Worm (Caenorhabditis elegans) whole organism, early embryonic: Measurements from ENCODE around the gene ptp-2.

ENCODE experiments used
- B0310.2 ChIP-seq: sonication (generic microtip); optimal IDR thresholded peaks from 2 replicates; lab custom pipeline; 2016; ENCODE audit warnings: mild to moderate bottlenecking, missing genetic modification characterization, missing compliant biosample characterization
- F13C5.2 ChIP-seq: sonication (generic microtip); optimal IDR thresholded peaks from 2 replicates; lab custom pipeline; 2017; ENCODE audit warnings: mild to moderate bottlenecking, missing genetic modification characterization, inconsistent platforms, missing compliant biosample characterization
- aly-1 ChIP-seq: sonication (generic microtip); optimal IDR thresholded peaks from 2 replicates; lab custom pipeline; 2016; ENCODE audit warnings: missing genetic modification characterization, missing compliant biosample characterization
- ama-1 ChIP-seq: fragments of 150-350 bp; optimal IDR thresholded peaks from 2 replicates; lab custom pipeline; 2014
- ceh-13 ChIP-seq: fragments of 200-800 bp; sonication (Bioruptor generic); optimal IDR thresholded peaks from 2 replicates; lab custom pipeline; 2018; ENCODE audit warnings: mild to moderate bottlenecking, missing genetic modification characterization, missing compliant biosample characterization
- ceh-36 ChIP-seq: sonication (generic microtip); optimal IDR thresholded peaks from 2 replicates; lab custom pipeline; 2016; ENCODE audit warnings: missing genetic modification characterization, inconsistent platforms, missing compliant biosample characterization
- ets-7 ChIP-seq: sonication (generic microtip); optimal IDR thresholded peaks from 2 replicates; lab custom pipeline; 2016; ENCODE audit warnings: missing genotype, missing genetic modification characterization, missing compliant biosample characterization
- flt-1 ChIP-seq: fragments of 200-800 bp; sonication (Bioruptor generic); IDR thresholded peaks from 2 replicates; pipeline ENCODE4 v1.3.6; 2022; ENCODE audit warnings: missing genetic modification characterization, missing compliant biosample characterization
- hmbx-1 ChIP-seq: sonication (generic microtip); optimal IDR thresholded peaks from 2 replicates; lab custom pipeline; 2016; ENCODE audit warnings: mild to moderate bottlenecking, missing genetic modification characterization, missing compliant biosample characterization
- hmg-4 ChIP-seq: fragments of 200-800 bp; sonication (Bioruptor generic); optimal IDR thresholded peaks from 2 replicates; lab custom pipeline; 2018; ENCODE audit warnings: mild to moderate bottlenecking, missing genetic modification characterization, missing compliant biosample characterization
- hnd-1 ChIP-seq: sonication (generic microtip); optimal IDR thresholded peaks from 2 replicates; lab custom pipeline; 2016; ENCODE audit warnings: missing genetic modification characterization, missing compliant biosample characterization
- pes-1 ChIP-seq: fragments of 200-800 bp; sonication (Bioruptor generic); IDR thresholded peaks from 2 replicates; pipeline ENCODE4 v1.3.6; 2022; ENCODE audit warnings: missing genetic modification reagents, missing genetic modification characterization, missing compliant biosample characterization
- scrt-1 ChIP-seq: fragments of 200-800 bp; sonication (Bioruptor generic); IDR thresholded peaks from 2 replicates; pipeline ENCODE4 v1.3.6; 2022; ENCODE audit warnings: missing genetic modification characterization, missing compliant biosample characterization
- sea-1 ChIP-seq: fragments of 200-800 bp; sonication (Bioruptor generic); conservative IDR thresholded peaks from 2 replicates; pipeline ENCODE4 v1.3.6; 2022; ENCODE audit warnings: missing genetic modification characterization, missing compliant biosample characterization
- tbx-11 ChIP-seq: fragments of 200-800 bp; sonication (Bioruptor generic); IDR thresholded peaks from 2 replicates; pipeline ENCODE4 v1.3.6; 2022; ENCODE audit warnings: missing genetic modification characterization, missing compliant biosample characterization
- tbx-37 ChIP-seq: fragments of 200-800 bp; sonication (Bioruptor generic); conservative IDR thresholded peaks from 2 replicates; pipeline ENCODE4 v1.3.6; 2022; ENCODE audit warnings: missing genetic modification reagents, missing genetic modification characterization, missing compliant biosample characterization
- tra-4 ChIP-seq: sonication (generic microtip); optimal IDR thresholded peaks from 2 replicates; lab custom pipeline; 2017; ENCODE audit warnings: missing genetic modification characterization, missing compliant biosample characterization

Gene ptp-2

ce11 chrII:5901407-5902026 lies 16.9 kb upstream of the ptp-2 start:
- TF ChIP-seq ama-1 (lab: Kevin White, UChicago) = no peak
- peak; percentile 34 for TF ChIP-seq aly-1 (tag; lab: Kevin White, UChicago)
- TF ChIP-seq tbx-37 (GFP tag; lab: Robert Waterston, UW) = no peak
- no peak for TF ChIP-seq hnd-1 (tag; lab: Kevin White, UChicago)
- no peak for TF ChIP-seq pes-1 (GFP tag; lab: Robert Waterston, UW)
- TF ChIP-seq flt-1 (GFP tag; lab: Robert Waterston, UW) = no peak
- TF ChIP-seq tra-4 (tag; lab: Kevin White, UChicago) = no peak

ce11 chrII:5902139-5902538 lies 16.3 kb upstream of the ptp-2 start:
- TF ChIP-seq F13C5.2 (no peak), tbx-37 (GFP tag; lab: Robert Waterston, UW) (no peak), pes-1 (GFP tag; lab: Robert Waterston, UW) (no peak), hmg-4 (GFP tag; lab: Kevin White, UChicago) (no peak), tra-4 (tag; lab: Kevin White, UChicago) (no peak), aly-1 (tag; lab: Kevin White, UChicago) (no peak), hnd-1 (tag; lab: Kevin White, UChicago) (no peak), sea-1 (GFP tag; lab: Robert Waterston, UW) (no peak), ceh-13 (GFP tag; lab: Kevin White, UChicago) (no peak), hmbx-1 (tag; lab: Kevin White, UChicago) (no peak), ceh-36 (tag; lab: Kevin White, UChicago) (no peak), tbx-11 (GFP tag; lab: Robert Waterston, UW) (no peak), B0310.2 (tag; lab: Kevin White, UChicago) (no peak), scrt-1 (GFP tag; lab: Robert Waterston, UW) (no peak), ets-7 (tag; lab: Kevin White, UChicago) (no peak), ama-1 (lab: Kevin White, UChicago) (no peak), flt-1 (GFP tag; lab: Robert Waterston, UW) (no peak)

ce11 chrII:5904252-5904651 lies 14.2 kb upstream of the ptp-2 start, which contains the start of gene tsp-18:
TSS of gene tsp-18 (plus strand) at chrII:5904552.
- TF ChIP-seq tbx-11 (GFP tag; lab: Robert Waterston, UW) = no peak
- no peak for TF ChIP-seq B0310.2 (tag; lab: Kevin White, UChicago)
- no peak for TF ChIP-seq tbx-37 (GFP tag; lab: Robert Waterston, UW)
- TF ChIP-seq F13C5.2 = no peak
- no peak for TF ChIP-seq hnd-1 (tag; lab: Kevin White, UChicago)
- TF ChIP-seq flt-1 (GFP tag; lab: Robert Waterston, UW) = no peak
- no peak for TF ChIP-seq scrt-1 (GFP tag; lab: Robert Waterston, UW)
- no peak for TF ChIP-seq ceh-36 (tag; lab: Kevin White, UChicago)
- no peak for TF ChIP-seq pes-1 (GFP tag; lab: Robert Waterston, UW)

- TF ChIP-seq ceh-13 (GFP tag; lab: Kevin White, UChicago) (no peak), F13C5.2 (no peak), sea-1 (GFP tag; lab: Robert Waterston, UW) (no peak), pes-1 (GFP tag; lab: Robert Waterston, UW) (no peak), scrt-1 (GFP tag; lab: Robert Waterston, UW) (no peak), hmg-4 (GFP tag; lab: Kevin White, UChicago) (no peak), tbx-37 (GFP tag; lab: Robert Waterston, UW) (no peak), aly-1 (tag; lab: Kevin White, UChicago) (no peak), ceh-36 (tag; lab: Kevin White, UChicago) (no peak), tra-4 (tag; lab: Kevin White, UChicago) (no peak), B0310.2 (tag; lab: Kevin White, UChicago) (no peak), hmbx-1 (tag; lab: Kevin White, UChicago) (no peak), ama-1 (lab: Kevin White, UChicago) (no peak), flt-1 (GFP tag; lab: Robert Waterston, UW) (no peak), hnd-1 (tag; lab: Kevin White, UChicago) (no peak)
These were observed 12.2 kb upstream of the ptp-2 start, which contains the start of gene F59G1.8 for ce11 chrII:5906274-5906673. TSS of gene F59G1.8 (plus strand) at chrII:5906566.

- TF ChIP-seq sea-1 (GFP tag; lab: Robert Waterston, UW) = no peak
- TF ChIP-seq tbx-11 (GFP tag; lab: Robert Waterston, UW) = no peak
- TF ChIP-seq tra-4 (tag; lab: Kevin White, UChicago) = no peak
- no peak for TF ChIP-seq hmbx-1 (tag; lab: Kevin White, UChicago)
- TF ChIP-seq hnd-1 (tag; lab: Kevin White, UChicago) = no peak
- no peak for TF ChIP-seq F13C5.2
- TF ChIP-seq ceh-36 (tag; lab: Kevin White, UChicago) = no peak
These were observed 11.0 kb upstream of the ptp-2 start, which contains the start of gene vps-35 for ce11 chrII:5907482-5907881. TSS of gene vps-35 (plus strand) at chrII:5907816.

ce11 chrII:5911274-5911673 lies 7.2 kb upstream of the ptp-2 start, which contains the start of gene cgt-3:
TSS of gene cgt-3 (plus strand) at chrII:5911324.
- TF ChIP-seq F13C5.2 = no peak
- TF ChIP-seq ceh-13 (GFP tag; lab: Kevin White, UChicago) = no peak
- TF ChIP-seq tra-4 (tag; lab: Kevin White, UChicago) = no peak
- no peak for TF ChIP-seq pes-1 (GFP tag; lab: Robert Waterston, UW)
- TF ChIP-seq hmbx-1 (tag; lab: Kevin White, UChicago) = no peak
- no peak for TF ChIP-seq hmg-4 (GFP tag; lab: Kevin White, UChicago)

ce11 chrII:5911939-5912523 lies 6.4 kb upstream of the ptp-2 start:
- TF ChIP-seq aly-1 (tag; lab: Kevin White, UChicago) (no peak), flt-1 (GFP tag; lab: Robert Waterston, UW) (no peak), ceh-36 (tag; lab: Kevin White, UChicago) (no peak), F13C5.2 (no peak), B0310.2 (tag; lab: Kevin White, UChicago) (no peak), tbx-11 (GFP tag; lab: Robert Waterston, UW) (no peak), sea-1 (GFP tag; lab: Robert Waterston, UW) (no peak), ceh-13 (GFP tag; lab: Kevin White, UChicago) (no peak), tra-4 (tag; lab: Kevin White, UChicago) (no peak), hmbx-1 (tag; lab: Kevin White, UChicago) (no peak), hmg-4 (GFP tag; lab: Kevin White, UChicago) (no peak), pes-1 (GFP tag; lab: Robert Waterston, UW) (no peak), hnd-1 (tag; lab: Kevin White, UChicago) (no peak), scrt-1 (GFP tag; lab: Robert Waterston, UW) (no peak), ets-7 (tag; lab: Kevin White, UChicago) (no peak), ama-1 (lab: Kevin White, UChicago) (no peak), tbx-37 (GFP tag; lab: Robert Waterston, UW) (no peak)
